Fruit fly (Drosophila melanogaster): Measurements from ENCODE around the gene CG11134.

DNA sequence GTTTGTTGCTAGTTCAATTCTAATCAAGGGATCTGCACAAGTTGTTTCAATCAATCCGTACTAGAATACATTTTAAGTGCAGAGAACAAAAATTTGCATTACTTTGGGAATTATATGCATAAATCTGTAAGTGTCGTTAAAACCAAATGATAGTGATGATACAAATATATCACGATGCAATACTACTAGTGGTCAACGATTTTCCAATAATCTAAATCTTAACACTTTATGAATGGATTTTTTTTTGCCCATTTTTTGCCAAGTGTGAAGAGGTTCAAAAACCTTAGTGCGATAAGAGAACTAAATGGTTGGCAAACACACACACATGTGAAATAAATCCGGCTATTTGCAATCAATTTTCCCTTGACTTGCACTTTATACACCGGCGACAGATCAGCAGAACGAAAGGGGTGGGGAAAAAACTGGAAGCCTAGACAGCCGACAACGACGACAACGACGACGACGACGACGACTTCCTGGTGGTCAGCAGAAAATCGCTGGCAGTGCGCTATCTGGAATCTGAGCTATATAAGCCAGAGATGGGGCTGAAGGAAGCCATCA lies 21.3 kb downstream of the CG11134 start, which contains the start of gene Yp3:
- TF ChIP-seq Sin3A (optimal IDR thresholded peaks at IDR 0.05) (no peak), psq (optimal IDR thresholded peaks at IDR 0.05) (no peak), insv (optimal IDR thresholded peaks at IDR 0.05) (no peak), Myc (optimal IDR thresholded peaks at IDR 0.05) (no peak), ttk (optimal IDR thresholded peaks at IDR 0.05) (no peak)
